Worm (Caenorhabditis elegans): ENCODE data around the gene C50E3.11.

DNA sequence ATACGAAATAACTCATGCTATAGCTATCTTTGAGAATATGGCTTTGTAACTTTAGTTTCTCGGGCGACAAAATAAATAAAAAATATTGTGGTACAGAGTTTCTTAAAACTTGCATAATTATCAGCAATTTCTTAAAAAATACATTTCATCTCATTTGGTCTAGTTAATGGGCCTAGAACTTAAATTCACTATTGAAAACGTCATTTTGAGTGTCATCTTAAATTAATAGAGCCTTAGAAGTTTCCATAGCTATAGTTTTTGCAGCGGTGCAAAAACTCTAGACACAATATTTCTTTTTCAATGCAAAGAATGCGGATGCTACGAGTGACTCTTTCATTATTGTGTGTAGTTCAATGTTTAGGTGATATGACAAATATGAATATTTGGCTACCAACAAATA lies 8.8 kb upstream of the C50E3.11 start, which contains the start of gene clec-215:
- TF ChIP-seq W03F9.2 (tag; optimal IDR thresholded peaks at IDR 0.05) (no peak), him-1 (tag; optimal IDR thresholded peaks at IDR 0.05) (no peak)

All from whole organism, L4/young adult.